Worm (Caenorhabditis elegans): Measurements from ENCODE around the gene B0310.2.
A peak's percentile ranks its signal among the peaks of the same experiment; 100 is the strongest.

Gene B0310.2

DNA sequence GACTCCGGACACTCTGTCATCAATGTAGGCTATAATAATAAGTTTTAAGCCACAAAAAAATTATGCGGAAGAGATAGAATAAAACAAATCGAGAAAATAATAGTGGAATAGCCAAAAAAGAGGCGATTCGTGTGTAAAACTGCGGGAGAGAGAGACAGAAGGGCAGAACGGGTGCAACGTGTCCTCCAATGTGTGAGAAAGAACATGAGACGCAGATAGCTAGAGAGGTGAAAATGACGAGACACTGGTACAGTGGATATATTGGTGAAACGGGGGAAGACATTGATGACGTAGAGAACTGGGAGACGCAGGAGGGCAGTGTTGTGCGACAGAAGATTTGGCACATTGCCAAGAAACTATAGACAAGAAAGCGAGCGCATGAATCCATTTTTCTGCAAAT is 29.0 kb upstream of the B0310.2 start, which contains the start of gene F28C10.3 (continued):
- TF ChIP-seq lin-15B (tag; optimal IDR thresholded peaks at IDR 0.05) (no peak), mef-2 (tag; optimal IDR thresholded peaks at IDR 0.05) (peak; percentile 64), lin-39 (tag; optimal IDR thresholded peaks at IDR 0.05) (peak; percentile 53), C04F5.9 (tag; optimal IDR thresholded peaks at IDR 0.05) (peak; percentile 35), efl-1 (optimal IDR thresholded peaks at IDR 0.05) (peak; percentile 53 to 66), efl-1 (GFP tag; optimal IDR thresholded peaks at IDR 0.05 in 1 of 2) (peak; percentile 13 to 93), nhr-90 (tag; optimal IDR thresholded peaks at IDR 0.05; ENCODE audit: poor library complexity) (peak; percentile 79), nhr-11 (tag; optimal IDR thresholded peaks at IDR 0.05) (peak; percentile 71), isw-1 (GFP tag; IDR thresholded peaks at IDR 0.05) (peak; percentile 55), ceh-88 (GFP tag; IDR thresholded peaks at IDR 0.05) (peak; percentile 48; the same call in 1 of the 2 replicates), ets-5 (GFP tag; IDR thresholded peaks at IDR 0.05) (no peak), dpl-1 (GFP tag; optimal IDR thresholded peaks at IDR 0.05) (peak in 2 of 3 experiments; percentile 14 to 25), ztf-4 (tag; optimal IDR thresholded peaks at IDR 0.05) (peak; percentile 2), sptf-1 (tag; optimal IDR thresholded peaks at IDR 0.05) (no peak), zip-4 (GFP tag; optimal IDR thresholded peaks at IDR 0.05) (peak; percentile 32), ceh-8 (GFP tag; optimal IDR thresholded peaks at IDR 0.05) (no peak), egl-13 (tag; optimal IDR thresholded peaks at IDR 0.05) (peak; percentile 50), fkh-10 (GFP tag; optimal IDR thresholded peaks at IDR 0.05) (peak; percentile 67), pqm-1 (tag; optimal IDR thresholded peaks at IDR 0.05) (no peak), hlh-17 (GFP tag; optimal IDR thresholded peaks at IDR 0.05; ENCODE audit: borderline replicate concordance) (no peak), zag-1 (tag; optimal IDR thresholded peaks at IDR 0.05) (peak; percentile 4), nhr-77 (tag; optimal IDR thresholded peaks at IDR 0.05) (peak; percentile 42), unc-86 (tag; optimal IDR thresholded peaks at IDR 0.05) (peak; percentile 71), nhr-237 (tag; optimal IDR thresholded peaks at IDR 0.05) (peak; percentile 36), mab-9 (GFP tag; IDR thresholded peaks at IDR 0.05) (peak; percentile 58; the same call in 1 of the 2 replicates), ceh-90 (tag; optimal IDR thresholded peaks at IDR 0.05) (no peak), lin-35 (GFP tag; optimal IDR thresholded peaks at IDR 0.05) (peak; percentile 62 to 65), nhr-20 (tag; optimal IDR thresholded peaks at IDR 0.05) (peak; percentile 87), rnt-1 (tag; optimal IDR thresholded peaks at IDR 0.05) (peak; percentile 82), dsc-1 (tag; optimal IDR thresholded peaks at IDR 0.05) (peak; percentile 65), vab-15 (tag; optimal IDR thresholded peaks at IDR 0.05) (no peak), mdl-1 (tag; optimal IDR thresholded peaks at IDR 0.05) (peak in 1 of 2 experiments; percentile 75), ceh-82 (tag; optimal IDR thresholded peaks at IDR 0.05) (peak; percentile 65 to 89 (median 71)), nhr-71 (tag; optimal IDR thresholded peaks at IDR 0.05) (peak; percentile 91), mep-1 (tag; optimal IDR thresholded peaks at IDR 0.05) (peak; percentile 68), lir-3 (tag; optimal IDR thresholded peaks at IDR 0.05; ENCODE audit: poor library complexity) (peak; percentile 43), ama-1 (optimal IDR thresholded peaks at IDR 0.05) (no peak), snu-23 (GFP tag; optimal IDR thresholded peaks at IDR 0.05) (peak; percentile 87), unc-98 (GFP tag; IDR thresholded peaks at IDR 0.05) (no peak), tlp-1 (tag; optimal IDR thresholded peaks at IDR 0.05) (no peak)

DNA sequence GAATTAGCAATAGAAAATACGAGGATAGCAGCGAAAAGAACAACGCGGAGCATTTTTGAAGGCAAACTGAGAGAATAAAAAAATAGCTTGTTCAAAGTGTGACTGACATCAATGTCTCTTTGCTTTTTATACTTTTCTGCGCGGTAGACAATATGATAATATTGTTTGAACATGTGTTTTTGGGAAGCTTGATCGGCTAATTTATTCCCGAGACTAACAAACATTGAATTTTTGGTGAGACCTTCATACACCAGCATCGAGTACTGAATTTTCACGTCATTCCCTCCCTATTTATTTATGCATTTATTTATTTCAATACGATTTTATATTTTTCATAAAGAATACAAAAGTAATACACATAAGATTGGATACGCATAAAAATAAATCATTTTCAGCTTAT is 24.2 kb upstream of the B0310.2 start, which contains the start of gene B0310.6:
B0310.6 (minus strand) TSS at position 101 of the 400 bp plus-strand sequence.
- TF ChIP-seq fkh-10 (GFP tag; optimal IDR thresholded peaks at IDR 0.05) (no peak), aly-2 (tag; optimal IDR thresholded peaks at IDR 0.05) (no peak), unc-98 (GFP tag; IDR thresholded peaks at IDR 0.05) (no peak), C34B4.2 (tag; optimal IDR thresholded peaks at IDR 0.05) (no peak), nhr-71 (tag; optimal IDR thresholded peaks at IDR 0.05) (no peak)

Data from whole organism, L1 larva.